Fruit fly (Drosophila melanogaster) whole organism, embryonic: ENCODE measurements around the gene Sulf1.
A peak's percentile ranks its signal among the peaks of the same experiment; 100 is the strongest.

Experiments used
- Aef1 ChIP-seq: fragments of 200-800 bp; sonication (Bioruptor generic); IDR thresholded peaks from 3 replicates; pipeline ENCODE4 v1.3.6; 2022; ENCODE audit warnings: missing biosample characterization, missing genetic modification characterization
- Antp ChIP-seq: fragments of 200-800 bp; sonication (Bioruptor generic); optimal IDR thresholded peaks from 3 replicates; lab custom pipeline; 2016; ENCODE audit warnings: missing biosample characterization, missing genetic modification characterization
- Bteb2 ChIP-seq: fragments of 200-800 bp; sonication (Bioruptor generic); optimal IDR thresholded peaks from 2 replicates; lab custom pipeline; 2016; ENCODE audit warnings: missing biosample characterization, missing genetic modification characterization
- CG10366 ChIP-seq: fragments of 200-800 bp; sonication (Bioruptor generic); IDR thresholded peaks from 2 replicates; pipeline ENCODE4 v1.3.6; 2022; ENCODE audit warnings: missing biosample characterization, missing genetic modification characterization
- CG10462 ChIP-seq: fragments of 200-800 bp; sonication (Bioruptor generic); optimal IDR thresholded peaks from 2 replicates; lab custom pipeline; 2016; ENCODE audit warnings: missing biosample characterization, missing genetic modification characterization
- CG11247 ChIP-seq: fragments of 200-800 bp; sonication (Bioruptor generic); IDR thresholded peaks from 2 replicates; pipeline ENCODE4 v1.3.6; 2022; ENCODE audit warnings: missing biosample characterization, missing genetic modification characterization
- CG11695 ChIP-seq: fragments of 200-800 bp; sonication (Bioruptor generic); IDR thresholded peaks from 3 replicates; pipeline ENCODE4 v1.3.6; 2022; ENCODE audit warnings: missing biosample characterization, missing genetic modification characterization
- CG12219 ChIP-seq: fragments of 200-800 bp; sonication (Bioruptor generic); optimal IDR thresholded peaks from 3 replicates; lab custom pipeline; 2018; ENCODE audit warnings: missing biosample characterization, mild to moderate bottlenecking, missing genetic modification characterization
- CG15269 ChIP-seq: fragments of 200-800 bp; sonication (Bioruptor generic); optimal IDR thresholded peaks from 2 replicates; lab custom pipeline; 2018; ENCODE audit warnings: missing biosample characterization, mild to moderate bottlenecking, missing genetic modification characterization, moderate library complexity
- CG16863 ChIP-seq: fragments of 200-800 bp; sonication (Bioruptor generic); optimal IDR thresholded peaks from 3 replicates; lab custom pipeline; 2016; ENCODE audit warnings: missing biosample characterization, missing genetic modification characterization
- CG17612 ChIP-seq: fragments of 200-800 bp; sonication (Bioruptor generic); IDR thresholded peaks from 2 replicates; pipeline ENCODE4 v1.3.6; 2022; ENCODE audit warnings: missing biosample characterization, missing genetic modification characterization
- CG17829 ChIP-seq: fragments of 200-800 bp; optimal IDR thresholded peaks from 2 replicates; lab custom pipeline; 2019; ENCODE audit warnings: missing biosample characterization, mild to moderate bottlenecking, missing genetic modification characterization, moderate library complexity
- CG2129 ChIP-seq: fragments of 200-800 bp; sonication (Bioruptor generic); IDR thresholded peaks from 2 replicates; pipeline ENCODE4 v1.3.6; 2022; ENCODE audit warnings: missing biosample characterization, missing genetic modification characterization; ENCODE audit not compliant: partially characterized antibody
- CG30020 ChIP-seq: fragments of 200-800 bp; optimal IDR thresholded peaks from 2 replicates; lab custom pipeline; 2019; ENCODE audit warnings: missing biosample characterization, mild to moderate bottlenecking, missing genetic modification characterization, moderate library complexity
- CG3065 ChIP-seq: fragments of 200-800 bp; sonication (Bioruptor generic); optimal IDR thresholded peaks from 2 replicates; lab custom pipeline; 2016; ENCODE audit warnings: missing biosample characterization, missing genetic modification characterization
- CG33213 ChIP-seq: fragments of 200-800 bp; sonication (Bioruptor generic); optimal IDR thresholded peaks from 3 replicates; lab custom pipeline; 2016; ENCODE audit warnings: missing biosample characterization, missing genetic modification characterization
- CG4854 ChIP-seq: fragments of 200-800 bp; sonication (Bioruptor generic); optimal IDR thresholded peaks from 2 replicates; lab custom pipeline; 2016; ENCODE audit warnings: missing biosample characterization, missing genetic modification characterization, inconsistent platforms
- CG6791 ChIP-seq: fragments of 200-800 bp; sonication (Bioruptor generic); IDR thresholded peaks from 3 replicates; pipeline ENCODE4 v1.3.6; 2022; ENCODE audit warnings: missing biosample characterization, missing genetic modification characterization; ENCODE audit not compliant: partially characterized antibody
- D19B ChIP-seq: fragments of 200-800 bp; sonication (Bioruptor generic); optimal IDR thresholded peaks from 2 replicates; lab custom pipeline; 2017; ENCODE audit warnings: missing biosample characterization, mild to moderate bottlenecking, missing genetic modification characterization
- HLH54F ChIP-seq: fragments of 200-800 bp; sonication (Bioruptor generic); optimal IDR thresholded peaks from 3 replicates; lab custom pipeline; 2016; ENCODE audit warnings: missing biosample characterization, missing genetic modification characterization
- HmgD ChIP-seq: fragments of 200-800 bp; sonication (Bioruptor generic); optimal IDR thresholded peaks from 3 replicates; lab custom pipeline; 2016; ENCODE audit warnings: missing biosample characterization, missing genetic modification characterization
- MESR4 ChIP-seq: fragments of 200-800 bp; sonication (Bioruptor generic); optimal IDR thresholded peaks from 2 replicates; lab custom pipeline; 2018; ENCODE audit warnings: missing biosample characterization, mild to moderate bottlenecking, missing genetic modification characterization, moderate library complexity
- Meics ChIP-seq: fragments of 200-800 bp; sonication (Bioruptor generic); optimal IDR thresholded peaks from 2 replicates; lab custom pipeline; 2017; ENCODE audit warnings: missing biosample characterization, mild to moderate bottlenecking, missing genetic modification characterization
- NC2α ChIP-seq: fragments of 200-800 bp; sonication (Bioruptor generic); optimal IDR thresholded peaks from 2 replicates; lab custom pipeline; 2016; ENCODE audit warnings: missing biosample characterization, missing genetic modification characterization
- NC2β ChIP-seq: fragments of 200-800 bp; sonication (Bioruptor generic); optimal IDR thresholded peaks from 2 replicates; lab custom pipeline; 2016; ENCODE audit warnings: missing biosample characterization, missing genetic modification characterization
- Oaz ChIP-seq: fragments of 200-800 bp; sonication (Bioruptor generic); IDR thresholded peaks from 2 replicates; pipeline ENCODE4 v1.3.6; 2022; ENCODE audit warnings: missing biosample characterization, missing genetic modification characterization
- Optix ChIP-seq: fragments of 200-800 bp; sonication (Bioruptor generic); IDR thresholded peaks from 3 replicates; pipeline ENCODE4 v1.3.6; 2022; ENCODE audit warnings: missing biosample characterization, missing genetic modification characterization
- TFAM ChIP-seq: fragments of 200-800 bp; sonication (Bioruptor generic); optimal IDR thresholded peaks from 2 replicates; lab custom pipeline; 2017; ENCODE audit warnings: missing biosample characterization, missing genetic modification characterization, inconsistent platforms
- al ChIP-seq: fragments of 200-800 bp; sonication (Bioruptor generic); IDR thresholded peaks from 2 replicates; pipeline ENCODE4 v1.3.6; 2022; ENCODE audit warnings: missing biosample characterization, missing genetic modification characterization
- az2 ChIP-seq: fragments of 200-800 bp; sonication (Bioruptor generic); optimal IDR thresholded peaks from 3 replicates; lab custom pipeline; 2016; ENCODE audit warnings: missing biosample characterization, missing genetic modification characterization
- bcd ChIP-seq: fragments of 200-800 bp; sonication (Bioruptor generic); optimal IDR thresholded peaks from 2 replicates; lab custom pipeline; 2017; ENCODE audit warnings: missing biosample characterization, mild to moderate bottlenecking, missing genetic modification characterization
- chm ChIP-seq: fragments of 200-800 bp; sonication (Bioruptor generic); IDR thresholded peaks from 2 replicates; pipeline ENCODE4 v1.3.6; 2022; ENCODE audit warnings: missing biosample characterization, missing genetic modification characterization
- chn ChIP-seq: fragments of 200-800 bp; sonication (Bioruptor generic); optimal IDR thresholded peaks from 2 replicates; lab custom pipeline; 2016; ENCODE audit warnings: missing biosample characterization, missing genetic modification characterization
- crol ChIP-seq: fragments of 200-800 bp; sonication (Bioruptor generic); IDR thresholded peaks from 2 replicates; pipeline ENCODE4 v1.3.6; 2022; ENCODE audit warnings: missing biosample characterization, missing genetic modification characterization
- danr ChIP-seq: fragments of 200-800 bp; sonication (Bioruptor generic); IDR thresholded peaks from 2 replicates; pipeline ENCODE4 v1.3.6; 2022; ENCODE audit warnings: missing biosample characterization, missing genetic modification characterization
- ems ChIP-seq: fragments of 200-800 bp; sonication (Bioruptor generic); optimal IDR thresholded peaks from 3 replicates; lab custom pipeline; 2016; ENCODE audit warnings: missing biosample characterization, missing genetic modification characterization
- fd96Cb ChIP-seq: fragments of 200-800 bp; sonication (Bioruptor generic); optimal IDR thresholded peaks from 2 replicates; lab custom pipeline; 2018; ENCODE audit warnings: missing biosample characterization, mild to moderate bottlenecking, missing genetic modification characterization, moderate library complexity
- grn ChIP-seq: fragments of 200-800 bp; sonication (Bioruptor generic); optimal IDR thresholded peaks from 3 replicates; lab custom pipeline; 2017; ENCODE audit warnings: missing biosample characterization, missing genetic modification characterization
- gro ChIP-seq: fragments of 200-800 bp; sonication (Bioruptor generic); optimal IDR thresholded peaks from 2 replicates; lab custom pipeline; 2016; ENCODE audit warnings: missing biosample characterization, missing genetic modification characterization
- hb ChIP-seq: fragments of 200-800 bp; sonication (Bioruptor generic); IDR thresholded peaks from 3 replicates; pipeline ENCODE4 v1.3.6; 2022; ENCODE audit warnings: missing biosample characterization, missing genetic modification characterization; ENCODE audit not compliant: partially characterized antibody
- lab ChIP-seq: fragments of 200-800 bp; sonication (Bioruptor generic); optimal IDR thresholded peaks from 3 replicates; lab custom pipeline; 2017; ENCODE audit warnings: missing biosample characterization, missing genetic modification characterization, mild to moderate bottlenecking, moderate library complexity, missing genetic modification reagents
- lbe ChIP-seq: fragments of 200-800 bp; sonication (Bioruptor generic); optimal IDR thresholded peaks from 2 replicates; lab custom pipeline; 2016; ENCODE audit warnings: missing biosample characterization, mild to moderate bottlenecking, missing genetic modification characterization
- pb ChIP-seq: fragments of 200-800 bp; sonication (Bioruptor generic); optimal IDR thresholded peaks from 3 replicates; lab custom pipeline; 2016; ENCODE audit warnings: missing biosample characterization, missing genetic modification characterization
- phol ChIP-seq: fragments of 200-800 bp; sonication (Bioruptor generic); optimal IDR thresholded peaks from 3 replicates; lab custom pipeline; 2018; ENCODE audit warnings: missing biosample characterization, mild to moderate bottlenecking, missing genetic modification characterization, moderate library complexity
- prd ChIP-seq, 3 experiments: fragments of >200 bp in 2 of 3; fragments of 200-800 bp in 1 of 3; sonication (Bioruptor generic) in 1 of 3; optimal IDR thresholded peaks in 2 of 3; IDR thresholded peaks in 1 of 3; 2 replicates in 2 of 3; 3 replicates in 1 of 3; pipeline versions ENCODE4 v1.3.6 to Lab custom; 2017 to 2022; ENCODE audit warnings: missing biosample characterization in 1 of 3, missing genetic modification characterization in 1 of 3
- ro ChIP-seq: fragments of 200-800 bp; sonication (Bioruptor generic); IDR thresholded peaks from 2 replicates; pipeline ENCODE4 v1.3.6; 2022; ENCODE audit warnings: missing biosample characterization, missing genetic modification characterization
- run ChIP-seq: fragments of 200-800 bp; sonication (Bioruptor generic); optimal IDR thresholded peaks from 3 replicates; lab custom pipeline; 2018; ENCODE audit warnings: missing biosample characterization, mild to moderate bottlenecking, missing genetic modification characterization
- seq ChIP-seq: fragments of 200-800 bp; sonication (Bioruptor generic); IDR thresholded peaks from 2 replicates; pipeline ENCODE4 v1.3.6; 2022; ENCODE audit warnings: missing biosample characterization, missing genetic modification characterization
- so ChIP-seq: fragments of 200-800 bp; sonication (Bioruptor generic); IDR thresholded peaks from 3 replicates; pipeline ENCODE4 v1.3.6; 2022; ENCODE audit warnings: missing biosample characterization, missing genetic modification characterization
- sob ChIP-seq: fragments of 200-800 bp; sonication (Bioruptor generic); IDR thresholded peaks from 2 replicates; pipeline ENCODE4 v1.3.6; 2022; ENCODE audit warnings: missing biosample characterization, missing genetic modification characterization
- tup ChIP-seq: fragments of 200-800 bp; sonication (Bioruptor generic); optimal IDR thresholded peaks from 2 replicates; lab custom pipeline; 2016; ENCODE audit warnings: missing biosample characterization, mild to moderate bottlenecking, missing genetic modification characterization, moderate library complexity
- vnd ChIP-seq: fragments of 200-800 bp; sonication (Bioruptor generic); IDR thresholded peaks from 3 replicates; pipeline ENCODE4 v1.3.6; 2022; ENCODE audit warnings: missing biosample characterization, missing genetic modification characterization; ENCODE audit not compliant: partially characterized antibody

Gene Sulf1

DNA sequence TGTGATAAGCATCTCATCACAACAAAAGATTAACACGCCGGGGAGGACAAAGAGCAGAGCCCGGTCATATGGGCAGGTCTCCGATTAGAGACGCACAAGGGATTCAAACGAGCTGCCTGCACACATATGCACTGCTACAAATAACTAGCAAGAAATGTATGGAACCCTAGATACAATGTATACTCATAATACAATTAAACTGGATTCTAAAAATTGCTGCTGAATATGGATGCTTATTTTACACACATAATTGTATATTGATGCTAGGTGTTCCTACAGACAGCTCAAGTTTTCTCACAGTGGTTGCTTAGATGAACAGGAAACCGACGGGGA lies 2.4 kb downstream of the Sulf1 start (continued):
- TF ChIP-seq vnd (no peak), TFAM (GFP tag; lab: Kevin White, UChicago) (peak; percentile 4), chn (peak; percentile 75), CG17612 (GFP tag; lab: Robert Waterston, UW) (no peak), Aef1 (GFP tag; lab: Robert Waterston, UW) (no peak; the same call in 2 of the 3 replicates), CG3065 (peak; percentile 37), CG2129 (GFP tag; lab: Robert Waterston, UW) (no peak), D19B (GFP tag; lab: Kevin White, UChicago) (no peak), CG16863 (peak; percentile 45), CG4854 (GFP tag; lab: Kevin White, UChicago) (no peak), Bteb2 (no peak), MESR4 (no peak), ems (GFP tag; lab: Kevin White, UChicago) (no peak), gro (GFP tag; lab: Kevin White, UChicago) (no peak), HLH54F (peak; percentile 7), CG11247 (GFP tag; lab: Robert Waterston, UW) (no peak), lbe (GFP tag; lab: Kevin White, UChicago) (no peak), CG6791 (no peak), prd (optimal IDR thresholded peaks at IDR 0.05; lab: Kevin White, UChicago) (no peak), prd (GFP tag; IDR thresholded peaks at IDR 0.05; lab: Robert Waterston, UW) (peak; percentile 90), sob (GFP tag; lab: Robert Waterston, UW) (0 out of 2 replicates have a peak, but pooled peaks have one; percentile 30), NC2α (no peak), pb (GFP tag; lab: Kevin White, UChicago) (peak; percentile 3), bcd (GFP tag; lab: Kevin White, UChicago) (peak; percentile 14), hb (GFP tag; lab: Robert Waterston, UW) (no peak), CG33213 (no peak), az2 (GFP tag; lab: Kevin White, UChicago) (peak; percentile 62), CG30020 (no peak), crol (GFP tag; lab: Robert Waterston, UW) (no peak), chm (peak; percentile 59; the same call in 1 of the 2 replicates), fd96Cb (tag; lab: Kevin White, UChicago) (peak; percentile 66), CG17829 (tag; lab: Kevin White, UChicago) (peak; percentile 83), phol (tag; lab: Kevin White, UChicago) (peak; percentile 78), CG12219 (GFP tag; lab: Kevin White, UChicago) (peak; percentile 48), Optix (GFP tag; lab: Robert Waterston, UW) (no peak; the same call in 2 of the 3 replicates), lab (GFP tag; lab: Kevin White, UChicago) (peak; percentile 16), NC2β (GFP tag; lab: Kevin White, UChicago) (peak; percentile 55), seq (GFP tag; lab: Robert Waterston, UW) (no peak), danr (no peak), grn (GFP tag; lab: Kevin White, UChicago) (no peak), Antp (peak; percentile 48), tup (GFP tag; lab: Kevin White, UChicago) (peak; percentile 16), CG15269 (tag; lab: Kevin White, UChicago) (no peak), Oaz (no peak), CG11695 (GFP tag; lab: Robert Waterston, UW) (no peak), HmgD (GFP tag; lab: Kevin White, UChicago) (peak; percentile 20), Meics (GFP tag; lab: Kevin White, UChicago) (no peak), so (no peak), ro (GFP tag; lab: Robert Waterston, UW) (no peak), CG10462 (GFP tag; lab: Kevin White, UChicago) (peak; percentile 36), run (tag; lab: Kevin White, UChicago) (no peak), al (GFP tag; lab: Robert Waterston, UW) (no peak), CG10366 (GFP tag; lab: Robert Waterston, UW) (peak; percentile 50)
